Fruit fly (Drosophila melanogaster) whole organism, embryonic: ENCODE data around the gene lqf.

ENCODE experiments used
- Abd-B ChIP-seq: fragments of 200-800 bp; sonication (Bioruptor generic); optimal IDR thresholded peaks from 2 replicates; lab custom pipeline; 2018; ENCODE audit warnings: missing biosample characterization, mild to moderate bottlenecking, missing genetic modification characterization, moderate library complexity
- B-H1 ChIP-seq: fragments of 200-800 bp; sonication (Bioruptor generic); IDR thresholded peaks from 3 replicates; pipeline ENCODE4 v1.3.6; 2022; ENCODE audit warnings: missing biosample characterization, missing genetic modification characterization
- Blimp-1 ChIP-seq: fragments of 200-800 bp; sonication (Bioruptor generic); optimal IDR thresholded peaks from 3 replicates; lab custom pipeline; 2018; ENCODE audit warnings: missing biosample characterization, missing genetic modification characterization, mild to moderate bottlenecking, moderate library complexity, missing genetic modification reagents
- CG10462 ChIP-seq: fragments of 200-800 bp; sonication (Bioruptor generic); optimal IDR thresholded peaks from 2 replicates; lab custom pipeline; 2016; ENCODE audit warnings: missing biosample characterization, missing genetic modification characterization
- CG11560 ChIP-seq: fragments of 200-800 bp; sonication (Bioruptor generic); IDR thresholded peaks from 3 replicates; pipeline ENCODE4 v1.3.6; 2022; ENCODE audit warnings: missing biosample characterization, missing genetic modification characterization
- CG12236 ChIP-seq: fragments of 200-800 bp; sonication (Bioruptor generic); optimal IDR thresholded peaks from 2 replicates; lab custom pipeline; 2016; ENCODE audit warnings: missing biosample characterization, missing genetic modification characterization
- CG12659 ChIP-seq: fragments of 200-800 bp; sonication (Bioruptor generic); optimal IDR thresholded peaks from 3 replicates; lab custom pipeline; 2017; ENCODE audit warnings: mild to moderate bottlenecking, missing biosample characterization, missing genetic modification reagents, missing genetic modification characterization
- CG12769 ChIP-seq: fragments of 200-800 bp; sonication (Bioruptor generic); optimal IDR thresholded peaks from 2 replicates; lab custom pipeline; 2019; ENCODE audit warnings: missing biosample characterization, mild to moderate bottlenecking, missing genetic modification characterization, moderate library complexity
- CG13123 ChIP-seq: fragments of 200-800 bp; sonication (Bioruptor generic); optimal IDR thresholded peaks from 2 replicates; lab custom pipeline; 2016; ENCODE audit warnings: missing biosample characterization, missing genetic modification characterization
- CG14667 ChIP-seq: fragments of 200-800 bp; sonication (Bioruptor generic); IDR thresholded peaks from 2 replicates; pipeline ENCODE4 v1.3.6; 2022; ENCODE audit warnings: missing biosample characterization, missing genetic modification characterization
- CG14860 ChIP-seq: fragments of 200-800 bp; sonication (Bioruptor generic); IDR thresholded peaks from 3 replicates; pipeline ENCODE4 v1.3.6; 2022; ENCODE audit warnings: missing biosample characterization, missing genetic modification characterization; ENCODE audit not compliant: partially characterized antibody
- CG15073 ChIP-seq: fragments of 200-800 bp; sonication (Bioruptor generic); optimal IDR thresholded peaks from 2 replicates; lab custom pipeline; 2016; ENCODE audit warnings: missing biosample characterization, missing genetic modification characterization
- CG2202 ChIP-seq: fragments of 200-800 bp; sonication (Bioruptor generic); optimal IDR thresholded peaks from 2 replicates; lab custom pipeline; 2018; ENCODE audit warnings: missing biosample characterization, mild to moderate bottlenecking, missing genetic modification characterization
- CG30431 ChIP-seq: fragments of 200-800 bp; sonication (Bioruptor generic); optimal IDR thresholded peaks from 2 replicates; lab custom pipeline; 2017; ENCODE audit warnings: missing biosample characterization, missing genetic modification characterization
- CG31441 ChIP-seq: fragments of 200-800 bp; sonication (Bioruptor generic); IDR thresholded peaks from 2 replicates; pipeline ENCODE4 v1.3.6; 2022; ENCODE audit warnings: missing biosample characterization, missing genetic modification characterization
- CG4328 ChIP-seq: fragments of 200-800 bp; sonication (Bioruptor generic); optimal IDR thresholded peaks from 3 replicates; lab custom pipeline; 2017; ENCODE audit warnings: missing biosample characterization, missing genetic modification reagents, missing genetic modification characterization
- CG4617 ChIP-seq: fragments of 200-800 bp; sonication (Bioruptor generic); optimal IDR thresholded peaks from 3 replicates; lab custom pipeline; 2016; ENCODE audit warnings: missing biosample characterization, missing genetic modification characterization, borderline replicate concordance
- CG7745 ChIP-seq: fragments of 200-800 bp; sonication (Bioruptor generic); optimal IDR thresholded peaks from 2 replicates; lab custom pipeline; 2018; ENCODE audit warnings: missing biosample characterization, mild to moderate bottlenecking, missing genetic modification characterization, moderate library complexity
- CG7839 ChIP-seq: fragments of 200-800 bp; sonication (Bioruptor generic); optimal IDR thresholded peaks from 3 replicates; lab custom pipeline; 2018; ENCODE audit warnings: missing biosample characterization, mild to moderate bottlenecking, missing genetic modification characterization, moderate library complexity
- CG7928 ChIP-seq: fragments of 200-800 bp; sonication (Bioruptor generic); optimal IDR thresholded peaks from 2 replicates; lab custom pipeline; 2017; ENCODE audit warnings: missing biosample characterization, mild to moderate bottlenecking, missing genetic modification characterization
- CG7963 ChIP-seq: fragments of 200-800 bp; sonication (Bioruptor generic); IDR thresholded peaks from 3 replicates; pipeline ENCODE4 v1.3.6; 2022; ENCODE audit warnings: missing biosample characterization, missing genetic modification characterization; ENCODE audit not compliant: partially characterized antibody
- CG9609 ChIP-seq: fragments of 200-800 bp; sonication (Bioruptor generic); optimal IDR thresholded peaks from 3 replicates; lab custom pipeline; 2016; ENCODE audit warnings: missing biosample characterization, missing genetic modification characterization
- Chrac-16 ChIP-seq: fragments of 200-800 bp; sonication (Bioruptor generic); optimal IDR thresholded peaks from 3 replicates; lab custom pipeline; 2016; ENCODE audit warnings: missing biosample characterization, missing genetic modification characterization
- CkIIα-i1 ChIP-seq: fragments of 200-800 bp; sonication (Bioruptor generic); IDR thresholded peaks from 2 replicates; pipeline ENCODE4 v1.3.6; 2022; ENCODE audit warnings: missing biosample characterization, missing genetic modification characterization
- D19A ChIP-seq: fragments of 200-800 bp; optimal IDR thresholded peaks from 3 replicates; lab custom pipeline; 2019; ENCODE audit warnings: missing biosample characterization, mild to moderate bottlenecking, missing genetic modification characterization, moderate library complexity
- D19B ChIP-seq: fragments of 200-800 bp; sonication (Bioruptor generic); optimal IDR thresholded peaks from 2 replicates; lab custom pipeline; 2017; ENCODE audit warnings: missing biosample characterization, mild to moderate bottlenecking, missing genetic modification characterization
- Dek ChIP-seq: fragments of 200-800 bp; sonication (Bioruptor generic); optimal IDR thresholded peaks from 3 replicates; lab custom pipeline; 2019; ENCODE audit warnings: missing biosample characterization, mild to moderate bottlenecking, missing genetic modification characterization, moderate library complexity
- ERR ChIP-seq: fragments of 200-800 bp; sonication (Bioruptor generic); optimal IDR thresholded peaks from 2 replicates; lab custom pipeline; 2016; ENCODE audit warnings: missing biosample characterization, missing genetic modification characterization
- Lhr ChIP-seq: fragments of 200-800 bp; sonication (Bioruptor generic); optimal IDR thresholded peaks from 3 replicates; lab custom pipeline; 2017; ENCODE audit warnings: mild to moderate bottlenecking, missing biosample characterization, missing genetic modification reagents, missing genetic modification characterization
- MESR4 ChIP-seq: fragments of 200-800 bp; sonication (Bioruptor generic); optimal IDR thresholded peaks from 2 replicates; lab custom pipeline; 2018; ENCODE audit warnings: missing biosample characterization, mild to moderate bottlenecking, missing genetic modification characterization, moderate library complexity
- Nf-YA ChIP-seq: fragments of 200-800 bp; sonication (Bioruptor generic); IDR thresholded peaks from 2 replicates; pipeline ENCODE4 v1.3.6; 2022; ENCODE audit warnings: missing biosample characterization, missing genetic modification characterization
- Xrp1 ChIP-seq: fragments of 200-800 bp; sonication (Bioruptor generic); IDR thresholded peaks from 2 replicates; pipeline ENCODE4 v1.3.6; 2022; ENCODE audit warnings: missing biosample characterization, missing genetic modification characterization
- al ChIP-seq: fragments of 200-800 bp; sonication (Bioruptor generic); IDR thresholded peaks from 2 replicates; pipeline ENCODE4 v1.3.6; 2022; ENCODE audit warnings: missing biosample characterization, missing genetic modification characterization
- ara ChIP-seq: fragments of 200-800 bp; sonication (Bioruptor generic); IDR thresholded peaks from 2 replicates; pipeline ENCODE4 v1.3.6; 2022; ENCODE audit warnings: missing biosample characterization, missing genetic modification characterization
- bowl ChIP-seq: fragments of 200-800 bp; sonication (Bioruptor generic); IDR thresholded peaks from 2 replicates; pipeline ENCODE4 v1.3.6; 2022; ENCODE audit warnings: missing biosample characterization, missing genetic modification characterization
- dimm ChIP-seq: fragments of 200-800 bp; sonication (Bioruptor generic); IDR thresholded peaks from 2 replicates; pipeline ENCODE4 v1.3.6; 2022; ENCODE audit warnings: missing biosample characterization, missing genetic modification characterization
- disco-r ChIP-seq: fragments of 200-800 bp; sonication (Bioruptor generic); optimal IDR thresholded peaks from 2 replicates; lab custom pipeline; 2016; ENCODE audit warnings: missing biosample characterization, missing genetic modification characterization
- dmrt99B ChIP-seq: fragments of 200-800 bp; sonication (Bioruptor generic); optimal IDR thresholded peaks from 2 replicates; lab custom pipeline; 2018; ENCODE audit warnings: missing biosample characterization, mild to moderate bottlenecking, missing genetic modification characterization, moderate library complexity
- fd96Cb ChIP-seq: fragments of 200-800 bp; sonication (Bioruptor generic); optimal IDR thresholded peaks from 2 replicates; lab custom pipeline; 2018; ENCODE audit warnings: missing biosample characterization, mild to moderate bottlenecking, missing genetic modification characterization, moderate library complexity
- gsb-n ChIP-seq: fragments of 200-800 bp; sonication (Bioruptor generic); optimal IDR thresholded peaks from 3 replicates; lab custom pipeline; 2018; ENCODE audit warnings: missing biosample characterization, mild to moderate bottlenecking, missing genetic modification characterization
- lov ChIP-seq, 2 experiments: fragments of 200-800 bp in 1 of 2; fragments of >200 bp in 1 of 2; sonication (Bioruptor generic) in 1 of 2; IDR thresholded peaks in 1 of 2; optimal IDR thresholded peaks in 1 of 2; 2 replicates in 1 of 2; 3 replicates in 1 of 2; pipeline versions ENCODE4 v1.3.6 to Lab custom; 2017 to 2022; ENCODE audit warnings: missing biosample characterization in 1 of 2, missing genetic modification characterization in 1 of 2
- nerfin-2 ChIP-seq: fragments of 200-800 bp; sonication (Bioruptor generic); IDR thresholded peaks from 2 replicates; pipeline ENCODE4 v1.3.6; 2022; ENCODE audit warnings: missing biosample characterization, missing genetic modification characterization; ENCODE audit not compliant: partially characterized antibody
- onecut ChIP-seq: fragments of 200-800 bp; sonication (Bioruptor generic); IDR thresholded peaks from 2 replicates; pipeline ENCODE4 v1.3.6; 2022; ENCODE audit warnings: missing biosample characterization, missing genetic modification characterization
- otp ChIP-seq: fragments of 200-800 bp; sonication (Bioruptor generic); IDR thresholded peaks from 3 replicates; pipeline ENCODE4, ENCODE4 v1.3.6; 2022; ENCODE audit warnings: missing biosample characterization, missing genetic modification characterization
- peb ChIP-seq: fragments of 200-800 bp; sonication (Bioruptor generic); IDR thresholded peaks from 2 replicates; pipeline ENCODE4 v1.3.6; 2022; ENCODE audit warnings: missing biosample characterization, missing genetic modification characterization
- pum ChIP-seq: fragments of 200-800 bp; sonication (Bioruptor generic); optimal IDR thresholded peaks from 2 replicates; lab custom pipeline; 2016; ENCODE audit warnings: missing biosample characterization, missing genetic modification characterization
- pzg ChIP-seq: fragments of 200-800 bp; sonication (Bioruptor generic); optimal IDR thresholded peaks from 3 replicates; lab custom pipeline; 2018; ENCODE audit warnings: missing biosample characterization, mild to moderate bottlenecking, missing genetic modification characterization, moderate library complexity
- run ChIP-seq: fragments of 200-800 bp; sonication (Bioruptor generic); optimal IDR thresholded peaks from 3 replicates; lab custom pipeline; 2018; ENCODE audit warnings: missing biosample characterization, mild to moderate bottlenecking, missing genetic modification characterization
- scrt ChIP-seq: fragments of 200-800 bp; sonication (Bioruptor generic); optimal IDR thresholded peaks from 2 replicates; lab custom pipeline; 2018; ENCODE audit warnings: missing biosample characterization, mild to moderate bottlenecking, missing genetic modification characterization, moderate library complexity
- stc ChIP-seq: fragments of 200-800 bp; sonication (Bioruptor generic); IDR thresholded peaks from 2 replicates; pipeline ENCODE4 v1.3.6; 2022; ENCODE audit warnings: missing biosample characterization, missing genetic modification characterization
- sug ChIP-seq: fragments of 200-800 bp; optimal IDR thresholded peaks from 2 replicates; lab custom pipeline; 2019; ENCODE audit warnings: missing biosample characterization, mild to moderate bottlenecking, missing genetic modification characterization, moderate library complexity

lqf gene

DNA sequence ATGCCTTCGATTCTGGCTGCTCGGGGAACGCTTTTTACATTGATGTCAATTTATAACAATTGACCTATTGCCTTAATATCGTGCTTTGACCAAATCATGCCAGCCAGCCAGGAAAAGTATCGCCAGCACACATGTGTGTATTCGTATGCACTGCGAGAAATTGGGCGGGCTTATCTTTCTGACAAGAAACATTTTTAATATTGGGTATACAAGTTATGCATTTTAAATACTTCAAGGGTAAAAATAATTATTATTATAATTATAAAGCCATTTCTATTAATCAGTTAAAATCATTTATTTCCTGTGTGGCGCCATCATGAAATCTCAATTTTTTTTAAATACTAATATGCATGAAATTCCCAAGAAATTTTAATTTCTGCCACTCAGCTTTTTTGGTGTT lies 6.7 kb upstream of the lqf start (continued):
- TF ChIP-seq onecut (GFP tag; lab: Robert Waterston, UW): no peak
- TF ChIP-seq Chrac-16: peak; percentile 7
- TF ChIP-seq ERR (GFP tag; lab: Kevin White, UChicago): no peak
- peak; percentile 38 for TF ChIP-seq D19A
- TF ChIP-seq CG12659 (GFP tag; lab: Kevin White, UChicago): no peak
- no peak for TF ChIP-seq CG13123 (GFP tag; lab: Kevin White, UChicago)
- TF ChIP-seq CG4617 (GFP tag; lab: Kevin White, UChicago): no peak
- TF ChIP-seq scrt: no peak
- no peak for TF ChIP-seq pum (GFP tag; lab: Kevin White, UChicago)
- TF ChIP-seq dimm (GFP tag; lab: Robert Waterston, UW): no peak
- TF ChIP-seq Dek (tag; lab: Kevin White, UChicago): no peak
- TF ChIP-seq CG14667 (GFP tag; lab: Robert Waterston, UW): no peak
- no peak for TF ChIP-seq ara
- no peak for TF ChIP-seq CkIIα-i1 (GFP tag; lab: Robert Waterston, UW)
- TF ChIP-seq CG10462: no peak
- no peak for TF ChIP-seq Lhr (GFP tag; lab: Kevin White, UChicago)
- no peak for TF ChIP-seq nerfin-2 (GFP tag; lab: Robert Waterston, UW)
- no peak for TF ChIP-seq CG4328 (GFP tag; lab: Kevin White, UChicago)
- no peak for TF ChIP-seq run
- TF ChIP-seq CG30431: peak; percentile 31
- TF ChIP-seq pzg: no peak
- TF ChIP-seq fd96Cb (tag; lab: Kevin White, UChicago): peak; percentile 63
- no peak for TF ChIP-seq CG9609 (GFP tag; lab: Kevin White, UChicago)
- TF ChIP-seq CG14860 (GFP tag; lab: Robert Waterston, UW): no peak
- TF ChIP-seq Abd-B (GFP tag; lab: Kevin White, UChicago): peak; percentile 9
- TF ChIP-seq B-H1 (GFP tag; lab: Robert Waterston, UW): peak; percentile 18; the same call in 1 of the 3 replicates
- TF ChIP-seq dmrt99B (tag; lab: Kevin White, UChicago): no peak
- TF ChIP-seq disco-r: no peak
- no peak for TF ChIP-seq CG7963
- peak; percentile 71 for TF ChIP-seq Xrp1 (GFP tag; lab: Robert Waterston, UW)
- no peak for TF ChIP-seq al (GFP tag; lab: Robert Waterston, UW)
- TF ChIP-seq MESR4 (GFP tag; lab: Kevin White, UChicago): no peak
- no peak for TF ChIP-seq peb (GFP tag; lab: Robert Waterston, UW)
- no peak for TF ChIP-seq CG7745 (tag; lab: Kevin White, UChicago)
- no peak for TF ChIP-seq stc (GFP tag; lab: Robert Waterston, UW)
- TF ChIP-seq CG11560 (tag; lab: Robert Waterston, UW): no peak
- TF ChIP-seq sug (tag; lab: Kevin White, UChicago): no peak
- peak; percentile 59 for TF ChIP-seq Blimp-1
- TF ChIP-seq CG7839 (tag; lab: Kevin White, UChicago): peak; percentile 57
- TF ChIP-seq lov (optimal IDR thresholded peaks at IDR 0.05; lab: Kevin White, UChicago): no peak
- TF ChIP-seq lov (GFP tag; IDR thresholded peaks at IDR 0.05; lab: Robert Waterston, UW): no peak
- TF ChIP-seq gsb-n (tag; lab: Kevin White, UChicago): no peak
- no peak for TF ChIP-seq CG12236 (GFP tag; lab: Kevin White, UChicago)
- TF ChIP-seq CG2202 (tag; lab: Kevin White, UChicago): no peak
- no peak for TF ChIP-seq CG15073 (GFP tag; lab: Kevin White, UChicago)
- TF ChIP-seq CG7928: no peak
- no peak for TF ChIP-seq Nf-YA (GFP tag; lab: Robert Waterston, UW)
- peak; percentile 56 for TF ChIP-seq CG31441 (GFP tag; lab: Robert Waterston, UW)
- no peak for TF ChIP-seq D19B
- 0 out of 3 replicates have a peak, but pooled peaks have one; percentile 20 for TF ChIP-seq otp
- TF ChIP-seq bowl (GFP tag; lab: Robert Waterston, UW): no peak
- TF ChIP-seq CG12769: no peak
